Worm (Caenorhabditis elegans) whole organism, late embryonic: ENCODE data around the gene ZK666.11.

ENCODE experiments used
- ama-1 ChIP-seq: fragments of 150-350 bp; optimal IDR thresholded peaks from 2 replicates; lab custom pipeline; 2014
- ceh-34 ChIP-seq: sonication (generic microtip); optimal IDR thresholded peaks from 2 replicates; lab custom pipeline; 2016; ENCODE audit warnings: mild to moderate bottlenecking, missing genetic modification characterization, missing compliant biosample characterization
- elt-2 ChIP-seq: sonication (generic microtip); optimal IDR thresholded peaks from 2 replicates; lab custom pipeline; 2016; ENCODE audit warnings: missing genetic modification reagents, missing genetic modification characterization, missing compliant biosample characterization
- mec-3 ChIP-seq: sonication (generic microtip); optimal IDR thresholded peaks from 2 replicates; lab custom pipeline; 2016; ENCODE audit warnings: borderline replicate concordance, missing genetic modification characterization, missing compliant biosample characterization
- nhr-11 ChIP-seq: fragments of 150-350 bp; optimal IDR thresholded peaks from 2 replicates; lab custom pipeline; 2014; ENCODE audit warnings: missing biosample characterization, missing genetic modification characterization

DNA sequence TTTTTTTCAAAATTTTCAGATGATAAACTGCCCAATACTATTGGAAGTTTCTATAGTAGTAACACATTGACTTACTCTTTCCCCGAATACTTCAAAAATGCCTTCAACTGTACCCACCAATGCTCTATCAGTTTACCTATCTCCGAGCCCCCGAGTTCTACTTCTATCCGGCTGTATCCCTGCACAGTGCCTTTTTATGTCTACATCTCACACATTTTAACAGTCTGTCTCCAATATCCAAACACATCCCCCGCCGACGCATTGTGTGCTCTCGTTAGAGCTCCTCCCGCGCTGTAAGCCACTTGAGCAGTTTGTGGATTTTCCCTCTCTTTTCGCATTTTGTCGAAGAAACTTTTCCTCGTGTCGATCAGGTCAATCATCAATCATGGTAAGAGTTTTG, 15.8 kb upstream of the ZK666.11 start, which contains the start of gene tnc-2:
- no peak for TF ChIP-seq ceh-34 (tag; lab: Kevin White, UChicago)
- TF ChIP-seq ama-1 = no peak
- TF ChIP-seq nhr-11 (tag; lab: Kevin White, UChicago) = no peak
- TF ChIP-seq mec-3 (tag; lab: Kevin White, UChicago) = no peak
- TF ChIP-seq elt-2 = no peak
